Fruit fly (Drosophila melanogaster) whole organism, prepupa: ENCODE results near the gene CG33493.

ENCODE experiments used
- Blimp-1 ChIP-seq: fragments of 200-800 bp; sonication (Bioruptor generic); optimal IDR thresholded peaks from 3 replicates; lab custom pipeline; 2017; ENCODE audit warnings: missing biosample characterization, missing genetic modification characterization, mild to moderate bottlenecking, moderate library complexity, missing genetic modification reagents
- CG10631 ChIP-seq: fragments of 200-800 bp; sonication (Bioruptor generic); optimal IDR thresholded peaks from 2 replicates; lab custom pipeline; 2016; ENCODE audit warnings: missing biosample characterization, missing genetic modification characterization
- CG10669 ChIP-seq: fragments of 200-800 bp; sonication (Bioruptor generic); optimal IDR thresholded peaks from 3 replicates; lab custom pipeline; 2018; ENCODE audit warnings: missing biosample characterization, mild to moderate bottlenecking, missing genetic modification characterization, moderate library complexity
- CG11294 ChIP-seq: fragments of 200-800 bp; sonication (Bioruptor generic); IDR thresholded peaks from 2 replicates; pipeline ENCODE4 v1.3.6; 2022; ENCODE audit warnings: missing biosample characterization, missing genetic modification characterization
- CG11762 ChIP-seq: fragments of 200-800 bp; sonication (Bioruptor generic); optimal IDR thresholded peaks from 3 replicates; lab custom pipeline; 2016; ENCODE audit warnings: missing biosample characterization, missing genetic modification characterization; ENCODE audit not compliant: insufficient read depth
- CG11902 ChIP-seq: fragments of 200-800 bp; sonication (Bioruptor generic); optimal IDR thresholded peaks from 3 replicates; lab custom pipeline; 2016; ENCODE audit warnings: missing biosample characterization, missing genetic modification characterization
- CG15336 ChIP-seq: fragments of 200-800 bp; sonication (Bioruptor generic); IDR thresholded peaks from 2 replicates; pipeline ENCODE4 v1.3.6; 2022; ENCODE audit warnings: missing biosample characterization, missing genetic modification characterization
- CG1621 ChIP-seq: fragments of 200-800 bp; sonication (Bioruptor generic); optimal IDR thresholded peaks from 3 replicates; lab custom pipeline; 2018; ENCODE audit warnings: missing biosample characterization, mild to moderate bottlenecking, missing genetic modification characterization
- CG16779 ChIP-seq: fragments of 200-800 bp; sonication (Bioruptor generic); optimal IDR thresholded peaks from 3 replicates; lab custom pipeline; 2017; ENCODE audit warnings: missing biosample characterization, mild to moderate bottlenecking, missing genetic modification characterization
- CG3032 ChIP-seq: fragments of 200-800 bp; optimal IDR thresholded peaks from 2 replicates; lab custom pipeline; 2019; ENCODE audit warnings: missing biosample characterization, mild to moderate bottlenecking, missing genetic modification characterization, moderate library complexity
- CG31627 ChIP-seq: fragments of 200-800 bp; sonication (Bioruptor generic); optimal IDR thresholded peaks from 3 replicates; lab custom pipeline; 2016; ENCODE audit warnings: missing biosample characterization, missing genetic modification characterization
- CG34406 ChIP-seq: fragments of 200-800 bp; sonication (Bioruptor generic); optimal IDR thresholded peaks from 3 replicates; lab custom pipeline; 2016; ENCODE audit warnings: missing biosample characterization, missing genetic modification characterization
- CG3919 ChIP-seq: fragments of 200-800 bp; sonication (Bioruptor generic); optimal IDR thresholded peaks from 3 replicates; lab custom pipeline; 2016; ENCODE audit warnings: missing biosample characterization, missing genetic modification characterization
- CG4318 ChIP-seq: fragments of 200-800 bp; sonication (Bioruptor generic); optimal IDR thresholded peaks from 3 replicates; lab custom pipeline; 2017; ENCODE audit warnings: missing biosample characterization, mild to moderate bottlenecking, missing genetic modification characterization
- CG6163 ChIP-seq: fragments of 200-800 bp; sonication (Bioruptor generic); IDR thresholded peaks from 3 replicates; pipeline ENCODE4 v1.3.6; 2022; ENCODE audit warnings: missing biosample characterization, missing genetic modification characterization
- CG6276 ChIP-seq: fragments of 200-800 bp; sonication (Bioruptor generic); optimal IDR thresholded peaks from 2 replicates; lab custom pipeline; 2017; ENCODE audit warnings: missing biosample characterization, mild to moderate bottlenecking, missing genetic modification characterization
- CG6792 ChIP-seq: fragments of 200-800 bp; sonication (Bioruptor generic); optimal IDR thresholded peaks from 3 replicates; lab custom pipeline; 2016; ENCODE audit warnings: missing biosample characterization, missing genetic modification characterization
- CG6808 ChIP-seq: fragments of 200-800 bp; sonication (Bioruptor generic); optimal IDR thresholded peaks from 3 replicates; lab custom pipeline; 2017; ENCODE audit warnings: missing biosample characterization, missing genetic modification characterization, mild to moderate bottlenecking, moderate library complexity, missing genetic modification reagents
- CG6854 ChIP-seq: fragments of 200-800 bp; sonication (Bioruptor generic); optimal IDR thresholded peaks from 2 replicates; lab custom pipeline; 2017; ENCODE audit warnings: missing biosample characterization, mild to moderate bottlenecking, missing genetic modification characterization
- CG7368 ChIP-seq: fragments of 200-800 bp; sonication (Bioruptor generic); optimal IDR thresholded peaks from 3 replicates; lab custom pipeline; 2016; ENCODE audit warnings: missing biosample characterization, missing genetic modification characterization
- CG8119 ChIP-seq: fragments of 200-800 bp; sonication (Bioruptor generic); IDR thresholded peaks from 3 replicates; pipeline ENCODE4 v1.3.6; 2022; ENCODE audit warnings: missing biosample characterization, missing genetic modification characterization
- CG8319 ChIP-seq: fragments of 200-800 bp; sonication (Bioruptor generic); optimal IDR thresholded peaks from 3 replicates; lab custom pipeline; 2016; ENCODE audit warnings: missing biosample characterization, missing genetic modification characterization
- CG8632 ChIP-seq: fragments of 200-800 bp; sonication (Bioruptor generic); optimal IDR thresholded peaks from 3 replicates; lab custom pipeline; 2016; ENCODE audit warnings: missing biosample characterization, missing genetic modification characterization
- CG9139 ChIP-seq: fragments of 200-800 bp; sonication (Bioruptor generic); optimal IDR thresholded peaks from 3 replicates; lab custom pipeline; 2017; ENCODE audit warnings: missing biosample characterization, mild to moderate bottlenecking, missing genetic modification characterization
- Eip75B ChIP-seq: fragments of 200-800 bp; sonication (Bioruptor generic); optimal IDR thresholded peaks from 3 replicates; lab custom pipeline; 2016; ENCODE audit warnings: missing biosample characterization, missing genetic modification characterization
- Eip78C ChIP-seq: fragments of 200-800 bp; sonication (Bioruptor generic); peaks from one replicate; lab custom pipeline; 2016; ENCODE audit warnings: missing biosample characterization, missing genetic modification characterization
- Eip93F ChIP-seq: fragments of 200-800 bp; sonication (Bioruptor generic); optimal IDR thresholded peaks from 2 replicates; lab custom pipeline; 2016; ENCODE audit warnings: missing biosample characterization, mild to moderate bottlenecking, missing genetic modification characterization
- Ets21C ChIP-seq: fragments of 200-800 bp; sonication (Bioruptor generic); optimal IDR thresholded peaks from 3 replicates; lab custom pipeline; 2016; ENCODE audit warnings: missing biosample characterization, missing genetic modification characterization
- Ets96B ChIP-seq: fragments of 200-800 bp; optimal IDR thresholded peaks from 2 replicates; lab custom pipeline; 2019; ENCODE audit warnings: missing biosample characterization, mild to moderate bottlenecking, missing genetic modification characterization, moderate library complexity
- Gug ChIP-seq: fragments of 200-800 bp; sonication (Bioruptor generic); IDR thresholded peaks from 2 replicates; pipeline ENCODE4 v1.3.6; 2022; ENCODE audit warnings: missing biosample characterization, missing genetic modification characterization
- Lpt ChIP-seq: fragments of 200-800 bp; sonication (Bioruptor generic); optimal IDR thresholded peaks from 3 replicates; lab custom pipeline; 2016; ENCODE audit warnings: missing biosample characterization, missing genetic modification characterization
- Met ChIP-seq: fragments of 200-800 bp; sonication (Bioruptor generic); optimal IDR thresholded peaks from 3 replicates; lab custom pipeline; 2016; ENCODE audit warnings: missing biosample characterization, missing genetic modification characterization
- OdsH ChIP-seq: fragments of 200-800 bp; sonication (Bioruptor generic); optimal IDR thresholded peaks from 3 replicates; lab custom pipeline; 2016; ENCODE audit warnings: missing biosample characterization, missing genetic modification characterization
- Smox ChIP-seq: fragments of 200-800 bp; sonication (Bioruptor generic); optimal IDR thresholded peaks from 3 replicates; lab custom pipeline; 2016; ENCODE audit warnings: missing biosample characterization, missing genetic modification characterization
- Sox102F ChIP-seq: fragments of 200-800 bp; sonication (Bioruptor generic); optimal IDR thresholded peaks from 2 replicates; lab custom pipeline; 2016; ENCODE audit warnings: missing biosample characterization, mild to moderate bottlenecking, missing genetic modification characterization
- Sox14 ChIP-seq: fragments of 200-800 bp; sonication (Bioruptor generic); optimal IDR thresholded peaks from 3 replicates; lab custom pipeline; 2016; ENCODE audit warnings: missing biosample characterization, missing genetic modification characterization
- Sox15 ChIP-seq: fragments of 200-800 bp; sonication (Bioruptor generic); optimal IDR thresholded peaks from 3 replicates; lab custom pipeline; 2016; ENCODE audit warnings: missing biosample characterization, missing genetic modification characterization
- achi ChIP-seq: fragments of 200-800 bp; sonication (Bioruptor generic); optimal IDR thresholded peaks from 3 replicates; lab custom pipeline; 2016; ENCODE audit warnings: missing biosample characterization, missing genetic modification characterization
- acj6 ChIP-seq: fragments of 200-800 bp; sonication (Bioruptor generic); optimal IDR thresholded peaks from 3 replicates; lab custom pipeline; 2016; ENCODE audit warnings: missing biosample characterization, missing genetic modification characterization
- cyc ChIP-seq: fragments of 200-800 bp; sonication (Bioruptor generic); optimal IDR thresholded peaks from 3 replicates; lab custom pipeline; 2016; ENCODE audit warnings: missing biosample characterization, missing genetic modification characterization
- dac ChIP-seq: fragments of 200-800 bp; sonication (Bioruptor generic); optimal IDR thresholded peaks from 2 replicates; lab custom pipeline; 2017; ENCODE audit warnings: missing biosample characterization, mild to moderate bottlenecking, missing genetic modification characterization
- dsx ChIP-seq: fragments of 200-800 bp; optimal IDR thresholded peaks from 3 replicates; lab custom pipeline; 2019; ENCODE audit warnings: missing biosample characterization, mild to moderate bottlenecking, missing genetic modification characterization, moderate library complexity; ENCODE audit not compliant: poor library complexity, severe bottlenecking
- esn ChIP-seq: fragments of 200-800 bp; sonication (Bioruptor generic); optimal IDR thresholded peaks from 2 replicates; lab custom pipeline; 2016; ENCODE audit warnings: missing biosample characterization, mild to moderate bottlenecking, missing genetic modification characterization, moderate library complexity
- fkh ChIP-seq: fragments of 200-800 bp; sonication (Bioruptor generic); optimal IDR thresholded peaks from 3 replicates; lab custom pipeline; 2017; ENCODE audit warnings: missing biosample characterization, mild to moderate bottlenecking, missing genetic modification characterization, moderate library complexity
- lz ChIP-seq: fragments of 200-800 bp; sonication (Bioruptor generic); optimal IDR thresholded peaks from 3 replicates; lab custom pipeline; 2016; ENCODE audit warnings: missing biosample characterization, missing genetic modification characterization
- pdm3 ChIP-seq: fragments of 200-800 bp; sonication (Bioruptor generic); optimal IDR thresholded peaks from 3 replicates; lab custom pipeline; 2016; ENCODE audit warnings: missing biosample characterization, missing genetic modification characterization
- salr ChIP-seq, 2 experiments: fragments of 200-800 bp; sonication (Bioruptor generic); optimal IDR thresholded peaks; 3 replicates each; lab custom pipeline; 2016 to 2018; ENCODE audit warnings: missing biosample characterization in 2 of 2, missing genetic modification characterization in 2 of 2, mild to moderate bottlenecking in 1 of 2
- spab ChIP-seq: fragments of 200-800 bp; sonication (Bioruptor generic); optimal IDR thresholded peaks from 2 replicates; lab custom pipeline; 2017; ENCODE audit warnings: missing biosample characterization, mild to moderate bottlenecking, missing genetic modification characterization, missing genetic modification reagents
- ss ChIP-seq, 2 experiments: fragments of 200-800 bp; sonication (Bioruptor generic); optimal IDR thresholded peaks; 2 replicates in 1 of 2; 3 replicates in 1 of 2; lab custom pipeline; 2017 to 2018; ENCODE audit warnings: mild to moderate bottlenecking in 2 of 2, missing biosample characterization in 2 of 2, missing genetic modification characterization in 2 of 2, moderate library complexity in 1 of 2
- svp ChIP-seq: fragments of 200-800 bp; sonication (Bioruptor generic); peaks from one replicate; lab custom pipeline; 2016; ENCODE audit warnings: missing biosample characterization, missing genetic modification characterization
- vri ChIP-seq: fragments of 200-800 bp; sonication (Bioruptor generic); optimal IDR thresholded peaks from 3 replicates; lab custom pipeline; 2016; ENCODE audit warnings: missing biosample characterization, mild to moderate bottlenecking, missing genetic modification characterization

The CG33493 gene

DNA sequence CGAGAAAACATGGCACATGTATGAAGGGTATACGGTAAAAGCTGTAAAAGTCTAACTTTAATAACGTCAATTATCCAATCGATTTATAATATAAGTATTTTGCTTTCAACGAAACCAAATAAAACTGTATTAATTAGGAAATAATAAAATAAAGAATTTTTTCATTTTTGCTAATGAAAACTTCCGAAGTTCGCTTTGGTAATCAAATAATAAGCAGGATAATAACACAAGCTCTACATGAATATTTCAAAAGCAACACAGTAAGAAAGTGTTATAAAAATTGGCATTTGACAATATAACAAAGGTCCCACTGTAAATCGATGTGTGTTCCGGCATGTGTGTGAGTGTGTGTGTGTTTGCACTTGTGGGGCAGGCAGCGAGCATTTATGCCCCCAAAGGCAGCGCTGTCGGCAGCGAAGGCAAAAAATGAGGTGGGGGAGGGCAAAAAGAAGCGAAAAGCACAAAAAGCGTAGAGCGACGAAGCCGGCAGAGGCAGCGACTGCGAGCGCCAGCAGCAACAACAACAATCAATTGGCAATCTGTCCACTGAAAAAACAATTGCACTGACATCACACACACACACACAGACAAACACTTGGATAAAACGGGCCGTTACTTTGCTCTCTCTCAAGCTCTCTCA, 43.6 kb upstream of the CG33493 start:
- TF ChIP-seq dsx (no peak), Sox15 (GFP tag; lab: Kevin White, UChicago) (no peak), ss (GFP tag; optimal IDR thresholded peaks at IDR 0.05; lab: Kevin White, UChicago) (no peak), spab (GFP tag; lab: Kevin White, UChicago) (no peak), CG1621 (no peak), salr (GFP tag; optimal IDR thresholded peaks at IDR 0.05; lab: Kevin White, UChicago) (peak in 1 of 2 experiments; percentile 52), Ets21C (GFP tag; lab: Kevin White, UChicago) (no peak), CG3032 (tag; lab: Kevin White, UChicago) (peak; percentile 16), Eip93F (GFP tag; lab: Kevin White, UChicago) (no peak), CG3919 (no peak), CG10631 (peak; percentile 61), svp (GFP tag; lab: Kevin White, UChicago) (no peak), achi (peak; percentile 33), acj6 (GFP tag; lab: Kevin White, UChicago) (peak; percentile 17), CG34406 (GFP tag; lab: Kevin White, UChicago) (peak; percentile 25), CG8119 (GFP tag; lab: Robert Waterston, UW) (no peak), vri (GFP tag; lab: Kevin White, UChicago) (no peak), Lpt (no peak), pdm3 (peak; percentile 38), CG6792 (GFP tag; lab: Kevin White, UChicago) (peak; percentile 18), OdsH (peak; percentile 65), esn (GFP tag; lab: Kevin White, UChicago) (peak; percentile 22), Eip78C (GFP tag; lab: Kevin White, UChicago) (peak; percentile 86), Sox14 (GFP tag; lab: Kevin White, UChicago) (peak; percentile 7), CG11762 (no peak), CG9139 (GFP tag; lab: Kevin White, UChicago) (no peak), Gug (GFP tag; lab: Robert Waterston, UW) (no peak), CG6808 (no peak), CG11902 (no peak), CG16779 (tag; lab: Kevin White, UChicago) (no peak), Met (peak; percentile 58), lz (GFP tag; lab: Kevin White, UChicago) (peak; percentile 47), CG11294 (GFP tag; lab: Robert Waterston, UW) (no peak), CG4318 (peak; percentile 13), CG8632 (GFP tag; lab: Kevin White, UChicago) (no peak), Smox (GFP tag; lab: Kevin White, UChicago) (peak; percentile 11), Eip75B (GFP tag; lab: Kevin White, UChicago) (peak; percentile 51), CG6163 (GFP tag; lab: Robert Waterston, UW) (no peak; the same call in 1 of the 3 replicates), CG15336 (no peak; the same call in 1 of the 2 replicates), fkh (GFP tag; lab: Kevin White, UChicago) (no peak), CG10669 (GFP tag; lab: Kevin White, UChicago) (peak; percentile 13), Sox102F (no peak), CG6276 (peak; percentile 11), Blimp-1 (GFP tag; lab: Kevin White, UChicago) (no peak), CG7368 (no peak), dac (GFP tag; lab: Kevin White, UChicago) (no peak), Ets96B (tag; lab: Kevin White, UChicago) (no peak), CG8319 (GFP tag; lab: Kevin White, UChicago) (no peak), cyc (peak; percentile 19), CG31627 (GFP tag; lab: Kevin White, UChicago) (no peak), CG6854 (GFP tag; lab: Kevin White, UChicago) (no peak)
